Worm (Caenorhabditis elegans): ENCODE data around the gene ndc-80.

ndc-80 gene

ce11 chrIV:10128906-10129386 lies 43.0 kb downstream of the ndc-80 start, which contains the start of the genes gtbp-1 and K08F4.3:
TSS of gene gtbp-1 (minus strand) at chrIV:10128956.
TSS of gene K08F4.3 (plus strand) at chrIV:10129257.
- TF ChIP-seq ceh-82 (tag; optimal IDR thresholded peaks at IDR 0.05), result no peak
- TF ChIP-seq unc-62 (GFP tag; optimal IDR thresholded peaks at IDR 0.05), result no peak
- no peak for TF ChIP-seq mdl-1 (tag; optimal IDR thresholded peaks at IDR 0.05)
- peak; percentile 84 for TF ChIP-seq lin-11 (tag; optimal IDR thresholded peaks at IDR 0.05)
- peak; percentile 2 for TF ChIP-seq nhr-21 (tag; optimal IDR thresholded peaks at IDR 0.05)
- no peak for TF ChIP-seq blmp-1 (tag; optimal IDR thresholded peaks at IDR 0.05; ENCODE audit: insufficient read depth)
- TF ChIP-seq mbf-1 (tag; optimal IDR thresholded peaks at IDR 0.05), result no peak
- TF ChIP-seq ztf-1 (GFP tag; conservative IDR thresholded peaks at IDR 0.05), result no peak
- no peak for TF ChIP-seq skn-1 (tag; optimal IDR thresholded peaks at IDR 0.05)
- no peak for TF ChIP-seq nhr-237 (tag; optimal IDR thresholded peaks at IDR 0.05)
- no peak for TF ChIP-seq peb-1 (tag; optimal IDR thresholded peaks at IDR 0.05)
- no peak for TF ChIP-seq fos-1 (tag; optimal IDR thresholded peaks at IDR 0.05)
- no peak for TF ChIP-seq ceh-16 (tag; optimal IDR thresholded peaks at IDR 0.05)
- peak; percentile 22 for TF ChIP-seq sem-4 (tag; optimal IDR thresholded peaks at IDR 0.05)
- TF ChIP-seq nhr-23 (tag; optimal IDR thresholded peaks at IDR 0.05), result no peak
- peak; percentile 94 for TF ChIP-seq unc-55 (GFP tag; optimal IDR thresholded peaks at IDR 0.05)
- peak; percentile 94 for TF ChIP-seq crh-2 (tag; optimal IDR thresholded peaks at IDR 0.05)
- peak; percentile 90 for TF ChIP-seq nhr-129 (tag; optimal IDR thresholded peaks at IDR 0.05)
- TF ChIP-seq C34F6.9 (tag; optimal IDR thresholded peaks at IDR 0.05), result peak; percentile 86
- TF ChIP-seq mab-5 (tag; optimal IDR thresholded peaks at IDR 0.05), result no peak
- no peak for TF ChIP-seq elt-1 (tag; optimal IDR thresholded peaks at IDR 0.05)
- TF ChIP-seq elt-3 (tag; optimal IDR thresholded peaks at IDR 0.05), result no peak
- no peak for TF ChIP-seq aly-2 (tag; optimal IDR thresholded peaks at IDR 0.05)
- no peak for TF ChIP-seq nhr-12 (tag; optimal IDR thresholded peaks at IDR 0.05)
- no peak for TF ChIP-seq Y55F3AM.14 (GFP tag; optimal IDR thresholded peaks at IDR 0.05)
- TF ChIP-seq nhr-6 (tag; optimal IDR thresholded peaks at IDR 0.05), result no peak
- no peak for TF ChIP-seq R02D3.7 (tag; optimal IDR thresholded peaks at IDR 0.05)
- peak; percentile 16 to 90 for TF ChIP-seq lsy-2 (tag; optimal IDR thresholded peaks at IDR 0.05)
- no peak for TF ChIP-seq ztf-4 (tag; optimal IDR thresholded peaks at IDR 0.05)
- no peak for TF ChIP-seq dmd-4 (tag; optimal IDR thresholded peaks at IDR 0.05)
- TF ChIP-seq nhr-11 (tag; optimal IDR thresholded peaks at IDR 0.05), result no peak
- TF ChIP-seq lin-39 (tag; optimal IDR thresholded peaks at IDR 0.05), result no peak
- peak; percentile 90 for TF ChIP-seq gmeb-1 (tag; optimal IDR thresholded peaks at IDR 0.05)
- TF ChIP-seq nhr-25 (tag; optimal IDR thresholded peaks at IDR 0.05), result no peak
- TF ChIP-seq snpc-4 (tag; optimal IDR thresholded peaks at IDR 0.05), result peak; percentile 10
- TF ChIP-seq ztf-11 (tag; optimal IDR thresholded peaks at IDR 0.05), result no peak
- TF ChIP-seq nhr-10 (tag; optimal IDR thresholded peaks at IDR 0.05), result no peak
- no peak for TF ChIP-seq alr-1 (tag; optimal IDR thresholded peaks at IDR 0.05)
- TF ChIP-seq lin-13 (GFP tag; optimal IDR thresholded peaks at IDR 0.05), result peak; percentile 63
- TF ChIP-seq zag-1 (tag; optimal IDR thresholded peaks at IDR 0.05), result peak; percentile 20
- no peak for TF ChIP-seq egl-27 (tag; optimal IDR thresholded peaks at IDR 0.05)
- no peak for TF ChIP-seq unc-39 (tag; optimal IDR thresholded peaks at IDR 0.05)
- peak; percentile 39 for TF ChIP-seq sma-9 (GFP tag; optimal IDR thresholded peaks at IDR 0.05)
- no peak for TF ChIP-seq sma-9 (tag; optimal IDR thresholded peaks at IDR 0.05)
- TF ChIP-seq ZK546.5 (tag; optimal IDR thresholded peaks at IDR 0.05), result peak; percentile 80
- TF ChIP-seq F13H6.1 (tag; optimal IDR thresholded peaks at IDR 0.05), result peak; percentile 52
- TF ChIP-seq ama-1 (optimal IDR thresholded peaks at IDR 0.05), result no peak
- no peak for TF ChIP-seq nhr-77 (tag; optimal IDR thresholded peaks at IDR 0.05)
- peak; percentile 66 for TF ChIP-seq sma-3 (GFP tag; optimal IDR thresholded peaks at IDR 0.05)

Data from whole organism, L2 larva.